Worm (Caenorhabditis elegans) whole organism, mixed stage, embryonic: ENCODE data around the gene F20D6.9.

Source experiments
- elt-3 ChIP-seq: fragments of 150-350 bp; optimal IDR thresholded peaks from 2 replicates; lab custom pipeline; 2014; ENCODE audit warnings: missing biosample characterization, missing genetic modification characterization
- pha-4 ChIP-seq: fragments of 150-350 bp; optimal IDR thresholded peaks from 2 replicates; lab custom pipeline; 2018; ENCODE audit warnings: missing biosample characterization, missing genetic modification reagents, missing genetic modification characterization
- snpc-4 ChIP-seq: fragments of 150-350 bp; optimal IDR thresholded peaks from 2 replicates; lab custom pipeline; 2014; ENCODE audit warnings: missing biosample characterization, missing genetic modification characterization

ce11 chrV:8131628-8132027 lies 45.6 kb downstream of the F20D6.9 start:
- TF ChIP-seq pha-4 (tag; lab: Kevin White, UChicago) (no peak), elt-3 (tag; lab: Kevin White, UChicago) (no peak), snpc-4 (tag; lab: Kevin White, UChicago) (no peak)
